Fruit fly (Drosophila melanogaster) whole organism, pupa: ENCODE results near the gene Sfp93F.

Experiments
- CG12605 ChIP-seq: fragments of 200-800 bp; sonication (Bioruptor generic); IDR thresholded peaks from 2 replicates; pipeline ENCODE4 v1.3.6; 2022; ENCODE audit warnings: missing biosample characterization, missing genetic modification characterization
- CG13204 ChIP-seq: fragments of 200-800 bp; sonication (Bioruptor generic); optimal IDR thresholded peaks from 2 replicates; lab custom pipeline; 2018; ENCODE audit warnings: missing biosample characterization, mild to moderate bottlenecking, missing genetic modification characterization, moderate library complexity
- CG15710 ChIP-seq: fragments of 200-800 bp; sonication (Bioruptor generic); optimal IDR thresholded peaks from 2 replicates; lab custom pipeline; 2018; ENCODE audit warnings: missing biosample characterization, mild to moderate bottlenecking, missing genetic modification characterization, moderate library complexity
- CG17806 ChIP-seq: fragments of 200-800 bp; sonication (Bioruptor generic); optimal IDR thresholded peaks from 2 replicates; lab custom pipeline; 2018; ENCODE audit warnings: missing biosample characterization, mild to moderate bottlenecking, missing genetic modification characterization, moderate library complexity
- CG32121 ChIP-seq: fragments of 200-800 bp; sonication (Bioruptor generic); IDR thresholded peaks from 2 replicates; pipeline ENCODE4 v1.3.6; 2022; ENCODE audit warnings: missing biosample characterization, missing genetic modification characterization
- CG34367 ChIP-seq: fragments of 200-800 bp; sonication (Bioruptor generic); optimal IDR thresholded peaks from 2 replicates; lab custom pipeline; 2018; ENCODE audit warnings: missing biosample characterization, mild to moderate bottlenecking, missing genetic modification characterization
- CG4496 ChIP-seq: fragments of 200-800 bp; sonication (Bioruptor generic); IDR thresholded peaks from 3 replicates; pipeline ENCODE4 v1.3.6; 2022; ENCODE audit warnings: missing biosample characterization, missing genetic modification characterization
- CG9948 ChIP-seq: fragments of 200-800 bp; sonication (Bioruptor generic); optimal IDR thresholded peaks from 2 replicates; lab custom pipeline; 2018; ENCODE audit warnings: missing biosample characterization, mild to moderate bottlenecking, missing genetic modification characterization, moderate library complexity
- D1 ChIP-seq: fragments of 200-800 bp; sonication (Bioruptor generic); optimal IDR thresholded peaks from 2 replicates; lab custom pipeline; 2018; ENCODE audit warnings: missing biosample characterization, mild to moderate bottlenecking, missing genetic modification characterization, moderate library complexity
- Ets98B ChIP-seq: fragments of 200-800 bp; sonication (Bioruptor generic); IDR thresholded peaks from 2 replicates; pipeline ENCODE4 v1.3.6; 2022; ENCODE audit warnings: missing biosample characterization, missing genetic modification characterization
- Pif1A ChIP-seq: fragments of 200-800 bp; sonication (Bioruptor generic); optimal IDR thresholded peaks from 3 replicates; lab custom pipeline; 2016; ENCODE audit warnings: missing biosample characterization, missing genetic modification characterization
- rn ChIP-seq: fragments of 200-800 bp; sonication (Bioruptor generic); IDR thresholded peaks from 2 replicates; pipeline ENCODE4 v1.3.6; 2022; ENCODE audit warnings: missing biosample characterization, missing genetic modification characterization

DNA sequence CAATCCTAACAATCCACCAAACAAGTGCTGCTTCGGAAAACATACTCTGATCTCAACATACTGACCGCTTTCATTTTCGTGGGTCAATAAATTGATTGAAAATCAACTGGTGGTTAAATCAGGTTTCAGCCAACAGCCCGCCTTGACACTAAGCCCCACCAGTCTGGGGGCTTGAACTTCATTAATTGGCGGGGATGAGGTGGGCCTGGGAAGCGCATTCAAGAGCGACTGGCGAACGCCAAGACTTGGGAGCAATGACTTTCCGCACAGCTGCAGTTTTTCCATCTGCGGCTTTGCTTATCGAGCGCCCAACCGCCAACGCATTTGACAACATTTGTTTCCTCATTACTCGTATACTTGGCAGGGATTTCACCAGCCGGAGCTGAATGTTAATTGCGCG lies 9.5 kb downstream of the Sfp93F start:
- no peak for TF ChIP-seq CG9948 (tag; lab: Kevin White, UChicago)
- no peak for TF ChIP-seq CG15710 (tag; lab: Kevin White, UChicago)
- no peak for TF ChIP-seq Ets98B (GFP tag; lab: Robert Waterston, UW)
- no peak for TF ChIP-seq D1 (tag; lab: Kevin White, UChicago)
- no peak for TF ChIP-seq Pif1A (GFP tag; lab: Kevin White, UChicago)
- TF ChIP-seq CG13204 (GFP tag; lab: Kevin White, UChicago): no peak
- TF ChIP-seq CG4496: 0 out of 3 replicates have a peak, but pooled peaks have one; percentile 22
- no peak for TF ChIP-seq CG17806 (tag; lab: Kevin White, UChicago)
- TF ChIP-seq CG32121 (GFP tag; lab: Robert Waterston, UW): no peak
- no peak for TF ChIP-seq CG12605 (GFP tag; lab: Robert Waterston, UW)
- TF ChIP-seq rn: no peak
- no peak for TF ChIP-seq CG34367 (tag; lab: Kevin White, UChicago)
